Fruit fly (Drosophila melanogaster) S2 (cell line): ENCODE results near the gene dbf.

Experiments used
- CG8478 ChIP-seq: fragments of >200 bp; optimal IDR thresholded peaks from 2 replicates; lab custom pipeline; 2018
- CTCF ChIP-seq, 2 experiments: fragments of >200 bp; optimal IDR thresholded peaks; 2 replicates each; lab custom pipeline; 2018

dm6 chr2L:10682197-10682596 is 30.8 kb downstream of the dbf start:
- TF ChIP-seq CG8478 (lab: Kevin White, UChicago) (no peak), CTCF (optimal IDR thresholded peaks at IDR 0.05; lab: Kevin White, UChicago) (no peak)
